Fruit fly (Drosophila melanogaster) whole organism, adult: ENCODE data around the gene MFS9.

Experiments used
- CG11617 ChIP-seq: fragments of 200-800 bp; sonication (Bioruptor generic); optimal IDR thresholded peaks from 2 replicates; lab custom pipeline; 2017; ENCODE audit warnings: mild to moderate bottlenecking, missing biosample characterization, missing genetic modification reagents, missing genetic modification characterization
- CG12768 ChIP-seq: fragments of 200-800 bp; sonication (Bioruptor generic); optimal IDR thresholded peaks from 2 replicates; lab custom pipeline; 2017; ENCODE audit warnings: missing biosample characterization, missing genetic modification characterization, mild to moderate bottlenecking, moderate library complexity, missing genetic modification reagents
- CG14711 ChIP-seq: fragments of 200-800 bp; sonication (Bioruptor generic); optimal IDR thresholded peaks from 2 replicates; lab custom pipeline; 2018; ENCODE audit warnings: missing biosample characterization, mild to moderate bottlenecking, missing genetic modification characterization, moderate library complexity
- CG1620 ChIP-seq: fragments of 200-800 bp; sonication (Bioruptor generic); optimal IDR thresholded peaks from 2 replicates; lab custom pipeline; 2016; ENCODE audit warnings: missing biosample characterization, missing genetic modification characterization
- CG33017 ChIP-seq: fragments of 200-800 bp; sonication (Bioruptor generic); optimal IDR thresholded peaks from 2 replicates; lab custom pipeline; 2018; ENCODE audit warnings: missing biosample characterization, mild to moderate bottlenecking, missing genetic modification characterization, moderate library complexity
- CG5204 ChIP-seq: fragments of 200-800 bp; sonication (Bioruptor generic); optimal IDR thresholded peaks from 2 replicates; lab custom pipeline; 2016; ENCODE audit warnings: missing biosample characterization, missing genetic modification characterization
- CG7045 ChIP-seq: fragments of 200-800 bp; sonication (Bioruptor generic); optimal IDR thresholded peaks from 2 replicates; lab custom pipeline; 2017; ENCODE audit warnings: missing biosample characterization, mild to moderate bottlenecking, missing genetic modification characterization
- CG7101 ChIP-seq: fragments of 200-800 bp; sonication (Bioruptor generic); optimal IDR thresholded peaks from 2 replicates; lab custom pipeline; 2018; ENCODE audit warnings: missing biosample characterization, mild to moderate bottlenecking, missing genetic modification characterization, moderate library complexity
- Clk ChIP-seq: fragments of 200-800 bp; sonication (Bioruptor generic); optimal IDR thresholded peaks from 2 replicates; lab custom pipeline; 2017; ENCODE audit warnings: missing biosample characterization, missing genetic modification characterization
- Crg-1 ChIP-seq: fragments of 200-800 bp; sonication (Bioruptor generic); optimal IDR thresholded peaks from 2 replicates; lab custom pipeline; 2016; ENCODE audit warnings: missing biosample characterization, missing genetic modification characterization
- Hr96 ChIP-seq: fragments of 200-800 bp; sonication (Bioruptor generic); optimal IDR thresholded peaks from 2 replicates; lab custom pipeline; 2016; ENCODE audit warnings: missing biosample characterization, missing genetic modification characterization
- Mnt ChIP-seq: fragments of 200-800 bp; sonication (Bioruptor generic); optimal IDR thresholded peaks from 2 replicates; lab custom pipeline; 2016; ENCODE audit warnings: missing biosample characterization, mild to moderate bottlenecking, missing genetic modification characterization
- bab1 ChIP-seq: fragments of 200-800 bp; sonication (Bioruptor generic); optimal IDR thresholded peaks from 3 replicates; lab custom pipeline; 2019; ENCODE audit warnings: missing biosample characterization, mild to moderate bottlenecking, missing genetic modification characterization, moderate library complexity
- cic ChIP-seq: fragments of 200-800 bp; sonication (Bioruptor generic); optimal IDR thresholded peaks from 2 replicates; lab custom pipeline; 2017; ENCODE audit warnings: missing biosample characterization, mild to moderate bottlenecking, missing genetic modification characterization, moderate library complexity
- cnc ChIP-seq, 2 experiments: fragments of >200 bp; optimal IDR thresholded peaks; 2 replicates each; lab custom pipeline; 2017
- kay ChIP-seq: fragments of 200-800 bp; sonication (Bioruptor generic); peaks from one replicate; lab custom pipeline; 2016; ENCODE audit warnings: missing biosample characterization, missing genetic modification characterization, borderline replicate concordance
- ovo ChIP-seq: fragments of 200-800 bp; sonication (Bioruptor generic); optimal IDR thresholded peaks from 2 replicates; lab custom pipeline; 2016; ENCODE audit warnings: missing biosample characterization, missing genetic modification characterization
- pad ChIP-seq: fragments of 200-800 bp; sonication (Bioruptor generic); optimal IDR thresholded peaks from 3 replicates; lab custom pipeline; 2017; ENCODE audit warnings: missing biosample characterization, missing genetic modification characterization, mild to moderate bottlenecking, moderate library complexity, missing genetic modification reagents
- tj ChIP-seq: fragments of 200-800 bp; sonication (Bioruptor generic); optimal IDR thresholded peaks from 3 replicates; lab custom pipeline; 2017; ENCODE audit warnings: missing biosample characterization, mild to moderate bottlenecking, missing genetic modification characterization, moderate library complexity
- toe ChIP-seq: fragments of 200-800 bp; sonication (Bioruptor generic); optimal IDR thresholded peaks from 2 replicates; lab custom pipeline; 2016; ENCODE audit warnings: missing biosample characterization, missing genetic modification characterization

MFS9 gene

dm6 chr3R:20544952-20545351 lies 32.7 kb upstream of the MFS9 start:
- peak; percentile 66 for TF ChIP-seq tj
- TF ChIP-seq CG7045: no peak
- TF ChIP-seq kay: peak; percentile 87

dm6 chr3R:20543719-20544118 lies 31.5 kb upstream of the MFS9 start:
- TF ChIP-seq CG33017 (no peak), Clk (GFP tag; lab: Kevin White, UChicago) (no peak), Hr96 (GFP tag; lab: Kevin White, UChicago) (no peak), tj (peak; percentile 23), cic (peak; percentile 31)

- no peak for TF ChIP-seq ovo (GFP tag; lab: Kevin White, UChicago)
- TF ChIP-seq kay: no peak
- no peak for TF ChIP-seq CG5204 (GFP tag; lab: Kevin White, UChicago)
- TF ChIP-seq CG14711 (tag; lab: Kevin White, UChicago): no peak
- TF ChIP-seq Mnt (GFP tag; lab: Kevin White, UChicago): no peak
- TF ChIP-seq bab1 (GFP tag; lab: Kevin White, UChicago): no peak
- TF ChIP-seq CG7101 (tag; lab: Kevin White, UChicago): no peak
- TF ChIP-seq tj: no peak
- no peak for TF ChIP-seq Hr96 (GFP tag; lab: Kevin White, UChicago)
- TF ChIP-seq Clk (GFP tag; lab: Kevin White, UChicago): no peak
- TF ChIP-seq pad (GFP tag; lab: Kevin White, UChicago): no peak
Observed at dm6 chr3R:20543220-20543619, 31.0 kb upstream of the MFS9 start.

- TF ChIP-seq Mnt (GFP tag; lab: Kevin White, UChicago): peak; percentile 36
- TF ChIP-seq Clk (GFP tag; lab: Kevin White, UChicago): no peak
- no peak for TF ChIP-seq toe (GFP tag; lab: Kevin White, UChicago)
- TF ChIP-seq cic: peak; percentile 8
- TF ChIP-seq Crg-1: peak; percentile 32
- peak; percentile 80 for TF ChIP-seq ovo (GFP tag; lab: Kevin White, UChicago)
- TF ChIP-seq CG33017: no peak
- peak; percentile 84 for TF ChIP-seq tj
- peak; percentile 4 for TF ChIP-seq kay
- TF ChIP-seq CG7101 (tag; lab: Kevin White, UChicago): peak; percentile 45
- no peak for TF ChIP-seq cnc (optimal IDR thresholded peaks at IDR 0.05; lab: Kevin White, UChicago)
- no peak for TF ChIP-seq Hr96 (GFP tag; lab: Kevin White, UChicago)
Observed at dm6 chr3R:20542283-20543144, 30.2 kb upstream of the MFS9 start.

dm6 chr3R:20534575-20534974 lies 22.3 kb upstream of the MFS9 start, which contains the start of the genes MtnE and MtnD:
MtnE (minus strand) TSS chr3R:20534704.
MtnD (plus strand) TSS chr3R:20534962.
- TF ChIP-seq CG5204 (GFP tag; lab: Kevin White, UChicago): no peak
- peak; percentile 71 for TF ChIP-seq cic
- peak in 1 of 2 experiments; percentile 46 for TF ChIP-seq cnc (optimal IDR thresholded peaks at IDR 0.05; lab: Kevin White, UChicago)
- TF ChIP-seq kay: peak; percentile 24

- no peak for TF ChIP-seq cnc (optimal IDR thresholded peaks at IDR 0.05; lab: Kevin White, UChicago)
- no peak for TF ChIP-seq CG33017
- no peak for TF ChIP-seq cic
- TF ChIP-seq CG1620 (GFP tag; lab: Kevin White, UChicago): no peak
- TF ChIP-seq toe (GFP tag; lab: Kevin White, UChicago): no peak
- TF ChIP-seq Hr96 (GFP tag; lab: Kevin White, UChicago): no peak
Observed at dm6 chr3R:20509377-20509776, 2.9 kb downstream of the MFS9 start.

dm6 chr3R:20504488-20504887 lies 7.8 kb downstream of the MFS9 start, which contains the start of gene Or92a:
Or92a (plus strand) TSS chr3R:20504788.
- no peak for TF ChIP-seq Crg-1
- TF ChIP-seq ovo (GFP tag; lab: Kevin White, UChicago): no peak
- no peak for TF ChIP-seq CG7101 (tag; lab: Kevin White, UChicago)
- no peak for TF ChIP-seq CG7045
- no peak for TF ChIP-seq CG14711 (tag; lab: Kevin White, UChicago)
- TF ChIP-seq bab1 (GFP tag; lab: Kevin White, UChicago): no peak
- TF ChIP-seq cnc (optimal IDR thresholded peaks at IDR 0.05; lab: Kevin White, UChicago): no peak
- TF ChIP-seq Mnt (GFP tag; lab: Kevin White, UChicago): no peak
- TF ChIP-seq CG33017: no peak
- no peak for TF ChIP-seq toe (GFP tag; lab: Kevin White, UChicago)
- TF ChIP-seq CG11617 (GFP tag; lab: Kevin White, UChicago): no peak

dm6 chr3R:20503646-20504045 lies 8.6 kb downstream of the MFS9 start, which contains the start of gene MtnB:
MtnB (minus strand) TSS chr3R:20503746.
- no peak for TF ChIP-seq cic
- TF ChIP-seq CG12768 (GFP tag; lab: Kevin White, UChicago): no peak
- TF ChIP-seq Clk (GFP tag; lab: Kevin White, UChicago): no peak
- TF ChIP-seq kay: peak; percentile 59
- no peak for TF ChIP-seq CG33017
- no peak for TF ChIP-seq Mnt (GFP tag; lab: Kevin White, UChicago)
- no peak for TF ChIP-seq CG7101 (tag; lab: Kevin White, UChicago)
- TF ChIP-seq CG7045: no peak
